Worm (Caenorhabditis elegans): Measurements from ENCODE around the gene F43C11.1.
A peak's percentile ranks its signal among the peaks of the same experiment; 100 is the strongest.

Gene F43C11.1

DNA sequence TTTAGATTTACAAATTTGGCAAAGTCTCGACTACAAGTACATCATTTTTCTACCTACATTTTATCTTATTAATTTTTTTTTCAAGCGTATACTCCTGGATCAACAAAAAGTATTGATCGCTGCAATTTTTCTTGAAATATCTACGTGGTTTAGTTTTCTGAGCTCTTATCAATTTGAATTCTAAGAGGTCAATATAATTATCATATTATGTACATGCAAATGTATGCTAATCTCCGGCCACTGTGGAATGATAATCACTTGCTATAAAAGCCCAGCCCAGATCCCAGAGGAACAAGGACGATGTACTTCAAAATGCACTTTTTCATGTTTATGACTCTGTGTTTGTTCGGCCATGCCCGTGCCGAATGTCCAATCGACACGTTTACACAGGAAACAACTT, at the start of gene F43C11.1:
Gene F43C11.1 (plus strand): TSS at position 301 of the 400 bp plus-strand sequence.
- TF ChIP-seq elt-1 (tag; optimal IDR thresholded peaks at IDR 0.05) (no peak), aly-2 (tag; optimal IDR thresholded peaks at IDR 0.05) (no peak), nhr-28 (tag; optimal IDR thresholded peaks at IDR 0.05) (no peak), nfya-1 (tag; optimal IDR thresholded peaks at IDR 0.05; ENCODE audit: insufficient read depth) (no peak), snpc-4 (tag; optimal IDR thresholded peaks at IDR 0.05) (no peak), mml-1 (tag; optimal IDR thresholded peaks at IDR 0.05) (no peak)

DNA sequence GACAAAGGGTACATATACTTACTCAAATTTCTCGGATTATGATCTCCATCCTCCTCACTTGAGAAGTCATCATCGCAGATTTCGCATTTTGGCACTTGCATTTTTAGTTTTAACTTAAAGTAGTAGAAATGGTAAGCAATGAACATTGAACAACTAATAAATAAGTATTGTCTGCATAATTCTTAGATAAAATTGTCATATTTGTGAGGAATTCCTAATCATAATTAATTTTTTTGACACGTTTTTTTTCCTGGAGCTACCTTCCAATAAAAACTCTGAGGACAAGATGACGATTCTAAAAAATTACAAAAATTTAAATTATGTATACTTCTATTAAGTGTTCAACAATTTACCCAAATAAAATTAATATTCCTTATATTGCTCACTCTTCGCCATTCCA, 44.1 kb upstream of the F43C11.1 start, which contains the start of the genes trim-21 and B0281.1:
Gene trim-21 (minus strand): TSS at position 101 of the 400 bp plus-strand sequence.
Gene B0281.1 (plus strand): TSS at position 321 of the 400 bp plus-strand sequence.
- no peak for TF ChIP-seq egl-27 (tag; optimal IDR thresholded peaks at IDR 0.05)
- no peak for TF ChIP-seq jun-1 (tag; optimal IDR thresholded peaks at IDR 0.05)
- TF ChIP-seq ceh-28 (tag; optimal IDR thresholded peaks at IDR 0.05), result no peak

DNA sequence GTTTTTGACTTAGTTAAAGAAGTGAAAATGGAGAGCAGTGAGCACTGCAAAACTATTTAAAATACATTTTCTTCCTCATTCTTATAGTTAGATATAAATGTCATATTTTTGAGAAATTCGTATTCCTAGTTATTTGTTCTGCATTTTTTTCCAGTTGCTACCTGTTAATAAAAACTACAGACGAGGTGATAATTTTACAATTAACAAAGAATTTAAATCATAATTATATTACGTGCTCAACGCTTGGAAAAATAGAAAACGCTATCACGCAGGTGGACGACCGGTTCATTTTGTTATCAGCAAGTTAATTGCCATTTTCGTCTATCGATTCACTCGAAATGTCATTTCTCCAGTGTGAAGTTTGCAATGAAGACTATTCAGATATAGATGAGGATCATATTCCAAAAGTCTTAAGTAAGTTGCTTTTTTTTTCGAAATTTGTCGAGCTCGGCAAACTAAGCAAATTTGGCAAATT, 39.0 kb upstream of the F43C11.1 start, which contains the start of the genes ZK1240.5 and ZK1240.9:
Gene ZK1240.5 (minus strand): TSS at position 51 of the 475 bp plus-strand sequence.
Gene ZK1240.9 (plus strand): TSS at position 307 of the 475 bp plus-strand sequence.
- TF ChIP-seq elt-3 (tag; optimal IDR thresholded peaks at IDR 0.05) (no peak), skn-1 (tag; optimal IDR thresholded peaks at IDR 0.05) (no peak), daf-12 (tag; optimal IDR thresholded peaks at IDR 0.05) (no peak), elt-2 (tag; optimal IDR thresholded peaks at IDR 0.05) (peak; percentile 74), nhr-12 (tag; optimal IDR thresholded peaks at IDR 0.05) (no peak)

DNA sequence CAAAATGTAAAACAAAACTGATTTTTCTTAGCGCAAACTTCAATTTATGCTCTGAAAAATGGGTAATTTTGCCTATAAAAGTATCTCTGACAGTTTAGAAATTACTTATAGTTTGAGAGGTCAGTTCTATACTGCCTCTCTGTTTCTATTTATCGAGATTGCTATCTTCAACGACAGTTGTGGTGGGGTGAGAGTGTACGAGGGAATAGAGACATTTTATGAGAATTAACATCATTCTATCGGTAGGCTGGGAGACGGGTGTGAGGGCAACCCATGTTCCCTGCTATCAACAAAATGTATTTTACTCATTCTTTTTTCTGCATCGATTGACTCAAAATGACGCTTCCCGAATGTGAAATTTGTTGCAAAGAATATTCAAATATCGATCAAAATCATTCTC, 36.8 kb upstream of the F43C11.1 start, which contains the start of gene ZK1240.3:
Gene ZK1240.3 (plus strand): TSS at position 238 of the 400 bp plus-strand sequence.
- TF ChIP-seq daf-12 (tag; optimal IDR thresholded peaks at IDR 0.05) (no peak), elt-2 (tag; optimal IDR thresholded peaks at IDR 0.05) (peak; percentile 82), pqm-1 (tag; optimal IDR thresholded peaks at IDR 0.05) (peak; percentile 59), sea-2 (GFP tag; optimal IDR thresholded peaks at IDR 0.05) (no peak), lsy-12 (tag; optimal IDR thresholded peaks at IDR 0.05) (no peak), nhr-23 (tag; optimal IDR thresholded peaks at IDR 0.05) (no peak), nfya-1 (tag; optimal IDR thresholded peaks at IDR 0.05; ENCODE audit: insufficient read depth) (no peak), hmg-11 (tag; optimal IDR thresholded peaks at IDR 0.05) (no peak)

DNA sequence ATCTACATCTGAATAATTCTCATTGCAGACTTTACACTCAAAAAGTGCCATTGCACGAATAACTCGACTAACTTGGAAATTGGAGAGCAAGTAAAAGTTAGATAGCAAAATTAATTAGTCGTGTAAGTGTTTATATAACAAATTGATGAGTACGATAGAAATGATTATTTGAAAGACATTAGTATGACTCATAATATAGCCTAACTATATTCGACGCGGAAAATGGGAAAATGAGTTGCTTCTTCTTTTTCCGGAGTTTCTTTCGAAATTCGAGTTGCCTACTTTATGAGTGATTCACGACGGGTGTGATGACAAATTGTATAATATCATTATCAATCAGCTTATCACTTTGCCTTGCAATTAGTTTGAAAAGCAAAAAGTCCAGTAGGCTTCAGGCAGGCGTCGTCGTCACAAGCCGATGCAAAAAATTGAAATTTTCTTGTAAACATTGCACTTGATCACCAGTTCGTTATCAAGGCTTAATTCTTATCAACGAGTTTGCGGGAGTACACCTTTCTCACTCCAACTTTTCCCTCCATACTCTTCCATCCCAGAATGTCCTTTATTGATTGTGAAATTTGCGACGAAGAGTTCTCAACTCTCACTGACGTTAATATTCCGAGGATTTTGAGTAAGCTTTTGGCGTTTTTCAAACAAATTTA, 33.9 kb upstream of the F43C11.1 start, which contains the start of the genes ZK1240.6 and ZK1240.2:
Gene ZK1240.6 (minus strand): TSS at position 51 of the 662 bp plus-strand sequence.
Gene ZK1240.2 (plus strand): TSS at position 520 of the 662 bp plus-strand sequence.
- TF ChIP-seq elt-2 (tag; optimal IDR thresholded peaks at IDR 0.05), result peak; percentile 93
- TF ChIP-seq nhr-237 (tag; optimal IDR thresholded peaks at IDR 0.05), result no peak
- no peak for TF ChIP-seq unc-39 (tag; optimal IDR thresholded peaks at IDR 0.05)
- TF ChIP-seq ztf-4 (tag; optimal IDR thresholded peaks at IDR 0.05), result no peak
- peak; percentile 46 for TF ChIP-seq pqm-1 (tag; optimal IDR thresholded peaks at IDR 0.05)
- TF ChIP-seq pha-4 (tag; optimal IDR thresholded peaks at IDR 0.05), result peak; percentile 24
- TF ChIP-seq jun-1 (tag; optimal IDR thresholded peaks at IDR 0.05), result peak; percentile 50
- no peak for TF ChIP-seq mml-1 (tag; optimal IDR thresholded peaks at IDR 0.05)

ce11 chrII:2324956-2325355, 31.9 kb upstream of the F43C11.1 start, which contains the start of gene ZK1240.11:
Gene ZK1240.11, plus strand, starts transcription at chrII:2325256.
- no peak for TF ChIP-seq ama-1 (optimal IDR thresholded peaks at IDR 0.05)
- no peak for TF ChIP-seq unc-62 (GFP tag; optimal IDR thresholded peaks at IDR 0.05)
- no peak for TF ChIP-seq nhr-43 (tag; optimal IDR thresholded peaks at IDR 0.05; ENCODE audit: poor library complexity, severe bottlenecking)
- no peak for TF ChIP-seq nhr-76 (tag; optimal IDR thresholded peaks at IDR 0.05)
- no peak for TF ChIP-seq jun-1 (tag; optimal IDR thresholded peaks at IDR 0.05)
- no peak for TF ChIP-seq sea-2 (GFP tag; optimal IDR thresholded peaks at IDR 0.05)
- TF ChIP-seq fkh-2 (tag; optimal IDR thresholded peaks at IDR 0.05), result no peak
- no peak for TF ChIP-seq ztf-11 (tag; optimal IDR thresholded peaks at IDR 0.05)
- TF ChIP-seq tbx-2 (tag; optimal IDR thresholded peaks at IDR 0.05), result no peak
- no peak for TF ChIP-seq zag-1 (tag; optimal IDR thresholded peaks at IDR 0.05)
- TF ChIP-seq fkh-10 (GFP tag; optimal IDR thresholded peaks at IDR 0.05), result no peak
- no peak for TF ChIP-seq elt-2 (tag; optimal IDR thresholded peaks at IDR 0.05)
- TF ChIP-seq pqm-1 (tag; optimal IDR thresholded peaks at IDR 0.05), result no peak

All from whole organism, L3 larva.